Worm (Caenorhabditis elegans) whole organism, L1 larva: Measurements from ENCODE around the gene lite-1.

Experiments used
- aha-1 ChIP-seq: fragments of 150-350 bp; optimal IDR thresholded peaks from 2 replicates; lab custom pipeline; 2014; ENCODE audit warnings: missing biosample characterization, missing genetic modification characterization
- ceh-88 ChIP-seq: fragments of 200-800 bp; sonication (Bioruptor generic); IDR thresholded peaks from 2 replicates; pipeline ENCODE4 v1.3.6; 2022; ENCODE audit warnings: missing genetic modification characterization, missing compliant biosample characterization
- fos-1 ChIP-seq: fragments of 150-350 bp; optimal IDR thresholded peaks from 2 replicates; lab custom pipeline; 2014; ENCODE audit warnings: missing biosample characterization, missing genetic modification characterization
- mep-1 ChIP-seq: fragments of 150-350 bp; optimal IDR thresholded peaks from 2 replicates; lab custom pipeline; 2014; ENCODE audit warnings: missing biosample characterization, missing genetic modification characterization
- nhr-90 ChIP-seq: sonication (generic microtip); optimal IDR thresholded peaks from 2 replicates; lab custom pipeline; 2016; ENCODE audit warnings: mild to moderate bottlenecking, missing genetic modification characterization, missing compliant biosample characterization; ENCODE audit not compliant: poor library complexity
- rnt-1 ChIP-seq: sonication (generic microtip); optimal IDR thresholded peaks from 2 replicates; lab custom pipeline; 2016; ENCODE audit warnings: mild to moderate bottlenecking, missing genetic modification characterization, moderate library complexity, missing compliant biosample characterization
- ztf-11 ChIP-seq, 2 experiments: sonication (generic microtip); optimal IDR thresholded peaks; 2 replicates each; lab custom pipeline; 2016 to 2017; ENCODE audit warnings: missing genetic modification characterization in 2 of 2, missing biosample characterization in 1 of 2, missing compliant biosample characterization in 1 of 2

DNA sequence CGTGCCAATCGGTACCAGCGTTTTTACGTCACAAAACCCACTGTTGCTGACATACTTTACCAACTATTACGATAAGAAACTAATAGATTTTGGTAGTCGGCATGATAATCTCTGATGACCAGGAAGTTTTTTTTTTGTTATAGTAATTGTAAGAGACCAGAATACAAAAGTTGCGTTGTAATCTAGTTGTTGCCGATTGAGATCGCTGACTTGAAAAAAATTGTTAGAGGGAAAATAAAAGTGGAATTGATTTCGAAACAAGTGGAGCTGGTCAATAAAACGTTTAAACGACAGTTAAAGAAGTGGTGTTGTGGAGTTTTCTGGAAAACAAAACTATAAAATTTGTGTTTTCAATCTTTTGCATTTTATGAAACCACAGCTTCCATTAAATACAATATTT, 26.4 kb upstream of the lite-1 start:
- TF ChIP-seq ztf-11 (tag; optimal IDR thresholded peaks at IDR 0.05; lab: Kevin White, UChicago), result no peak
- TF ChIP-seq nhr-90 (tag; lab: Kevin White, UChicago), result no peak
- TF ChIP-seq ceh-88 (GFP tag; lab: Robert Waterston, UW), result no peak
- no peak for TF ChIP-seq rnt-1
- no peak for TF ChIP-seq mep-1 (tag; lab: Kevin White, UChicago)
- no peak for TF ChIP-seq aha-1 (tag; lab: Kevin White, UChicago)
- TF ChIP-seq fos-1 (tag; lab: Kevin White, UChicago), result no peak
